Worm (Caenorhabditis elegans): ENCODE data around the gene C17A2.4.

C17A2.4 gene

ce11 chrII:3808104-3808503 is 31.6 kb upstream of the C17A2.4 start, which contains the start of gene F54D10.5:
F54D10.5 (minus strand) TSS chrII:3808177.
- TF ChIP-seq R02D3.7 (tag; optimal IDR thresholded peaks at IDR 0.05), result peak; percentile 99
- TF ChIP-seq skn-1 (tag; optimal IDR thresholded peaks at IDR 0.05), result peak; percentile 14
- TF ChIP-seq fos-1 (tag; optimal IDR thresholded peaks at IDR 0.05), result no peak
- peak; percentile 38 for TF ChIP-seq pqm-1 (tag; optimal IDR thresholded peaks at IDR 0.05)
- no peak for TF ChIP-seq aly-2 (tag; optimal IDR thresholded peaks at IDR 0.05)
- TF ChIP-seq egl-27 (tag; optimal IDR thresholded peaks at IDR 0.05), result no peak
- TF ChIP-seq lin-39 (tag; optimal IDR thresholded peaks at IDR 0.05), result peak; percentile 64
- peak; percentile 30 for TF ChIP-seq egl-5 (tag; optimal IDR thresholded peaks at IDR 0.05)
- no peak for TF ChIP-seq fkh-10 (GFP tag; optimal IDR thresholded peaks at IDR 0.05)
- peak; percentile 63 for TF ChIP-seq elt-2 (tag; optimal IDR thresholded peaks at IDR 0.05)
- no peak for TF ChIP-seq snpc-4 (tag; optimal IDR thresholded peaks at IDR 0.05)
- TF ChIP-seq nhr-25 (tag; optimal IDR thresholded peaks at IDR 0.05), result peak; percentile 4
- TF ChIP-seq tbx-2 (tag; optimal IDR thresholded peaks at IDR 0.05), result no peak
- TF ChIP-seq nhr-12 (tag; optimal IDR thresholded peaks at IDR 0.05), result no peak
- peak; percentile 71 for TF ChIP-seq nhr-43 (tag; optimal IDR thresholded peaks at IDR 0.05; ENCODE audit: poor library complexity, severe bottlenecking)
- TF ChIP-seq lin-15B (tag; optimal IDR thresholded peaks at IDR 0.05), result peak; percentile 71
- TF ChIP-seq nfya-1 (tag; optimal IDR thresholded peaks at IDR 0.05; ENCODE audit: insufficient read depth), result peak; percentile 89
- TF ChIP-seq nhr-23 (tag; optimal IDR thresholded peaks at IDR 0.05), result peak; percentile 66

ce11 chrII:3808643-3809042 is 31.0 kb upstream of the C17A2.4 start:
- TF ChIP-seq ceh-9 (tag; optimal IDR thresholded peaks at IDR 0.05) (no peak), mml-1 (tag; optimal IDR thresholded peaks at IDR 0.05) (no peak), unc-62 (GFP tag; optimal IDR thresholded peaks at IDR 0.05) (no peak), elt-1 (tag; optimal IDR thresholded peaks at IDR 0.05) (no peak), ceh-28 (tag; optimal IDR thresholded peaks at IDR 0.05) (no peak)

DNA sequence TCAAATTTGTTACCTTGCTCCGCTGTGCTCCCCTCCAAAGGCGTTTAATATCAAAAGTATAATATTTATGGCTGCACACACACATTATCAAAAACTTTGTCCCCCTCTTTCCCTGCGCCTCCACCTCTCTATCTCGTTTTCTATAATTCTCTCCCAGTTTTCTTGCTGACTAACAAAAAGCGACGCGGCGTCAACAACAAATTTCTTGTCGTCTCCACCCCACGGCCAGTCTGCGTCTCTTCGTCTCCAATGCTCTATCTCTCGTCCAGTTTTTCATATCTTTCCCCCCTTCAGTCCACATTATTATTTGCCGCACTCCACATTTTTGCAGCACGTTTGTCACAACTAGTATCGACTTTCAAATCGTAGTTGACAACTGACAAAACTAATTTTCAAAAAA is 29.1 kb upstream of the C17A2.4 start:
- no peak for TF ChIP-seq ceh-9 (tag; optimal IDR thresholded peaks at IDR 0.05)
- TF ChIP-seq lin-15B (tag; optimal IDR thresholded peaks at IDR 0.05), result peak; percentile 2
- TF ChIP-seq pqm-1 (tag; optimal IDR thresholded peaks at IDR 0.05), result peak; percentile 24
- no peak for TF ChIP-seq nhr-76 (tag; optimal IDR thresholded peaks at IDR 0.05)
- peak; percentile 53 for TF ChIP-seq nfya-1 (tag; optimal IDR thresholded peaks at IDR 0.05; ENCODE audit: insufficient read depth)
- peak; percentile 75 for TF ChIP-seq pha-4 (tag; optimal IDR thresholded peaks at IDR 0.05)
- peak; percentile 33 for TF ChIP-seq nhr-23 (tag; optimal IDR thresholded peaks at IDR 0.05)
- TF ChIP-seq lin-39 (tag; optimal IDR thresholded peaks at IDR 0.05), result peak; percentile 73
- TF ChIP-seq egl-27 (tag; optimal IDR thresholded peaks at IDR 0.05), result no peak
- no peak for TF ChIP-seq jun-1 (tag; optimal IDR thresholded peaks at IDR 0.05)
- TF ChIP-seq hmg-11 (tag; optimal IDR thresholded peaks at IDR 0.05), result peak; percentile 57
- no peak for TF ChIP-seq sea-2 (GFP tag; optimal IDR thresholded peaks at IDR 0.05)
- no peak for TF ChIP-seq nhr-11 (tag; optimal IDR thresholded peaks at IDR 0.05)
- TF ChIP-seq elt-2 (tag; optimal IDR thresholded peaks at IDR 0.05), result peak; percentile 78
- TF ChIP-seq egl-5 (tag; optimal IDR thresholded peaks at IDR 0.05), result peak; percentile 7
- no peak for TF ChIP-seq lsy-12 (tag; optimal IDR thresholded peaks at IDR 0.05)
- TF ChIP-seq nhr-237 (tag; optimal IDR thresholded peaks at IDR 0.05), result no peak
- TF ChIP-seq snpc-4 (tag; optimal IDR thresholded peaks at IDR 0.05), result peak; percentile 40
- no peak for TF ChIP-seq ceh-16 (tag; optimal IDR thresholded peaks at IDR 0.05)
- TF ChIP-seq R02D3.7 (tag; optimal IDR thresholded peaks at IDR 0.05), result peak; percentile 39
- TF ChIP-seq nhr-43 (tag; optimal IDR thresholded peaks at IDR 0.05; ENCODE audit: poor library complexity, severe bottlenecking), result no peak
- no peak for TF ChIP-seq nhr-28 (tag; optimal IDR thresholded peaks at IDR 0.05)
- peak; percentile 14 for TF ChIP-seq nhr-25 (tag; optimal IDR thresholded peaks at IDR 0.05)
- TF ChIP-seq nhr-12 (tag; optimal IDR thresholded peaks at IDR 0.05), result no peak

DNA sequence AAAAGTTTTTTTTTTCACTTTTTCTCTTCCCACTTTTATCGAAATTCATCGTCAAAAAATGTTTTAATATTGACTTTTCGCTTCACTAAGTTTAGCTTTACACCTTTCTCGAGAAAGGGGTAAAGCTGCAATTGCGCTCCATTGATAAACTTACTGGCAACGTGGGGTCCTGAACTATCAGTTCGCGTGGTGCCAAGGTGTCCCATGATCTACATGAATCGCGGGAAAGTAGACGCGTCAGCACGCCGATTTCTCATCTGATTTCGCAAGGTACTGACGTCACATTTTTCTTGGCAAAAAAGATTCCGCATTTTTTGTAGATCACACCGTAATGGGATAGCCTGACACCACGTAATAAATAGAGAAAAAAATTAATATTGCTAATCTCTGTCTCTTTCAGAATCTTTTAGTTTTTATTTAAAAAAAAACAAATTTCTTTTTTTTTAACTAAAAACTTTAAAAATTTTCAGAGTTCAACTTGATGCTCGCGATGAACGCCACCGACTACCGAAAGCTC is 27.8 kb upstream of the C17A2.4 start, which contains the start of gene lido-15:
Gene lido-15 (plus strand): TSS at position 467 of the 517 bp plus-strand sequence.
- no peak for TF ChIP-seq egl-5 (tag; optimal IDR thresholded peaks at IDR 0.05)
- TF ChIP-seq pha-4 (tag; optimal IDR thresholded peaks at IDR 0.05), result peak; percentile 48

All from whole organism, L3 larva.